Worm (Caenorhabditis elegans) whole organism, late embryonic: ENCODE measurements around the gene pitr-4.

Experiments
- elt-2 ChIP-seq: sonication (generic microtip); optimal IDR thresholded peaks from 2 replicates; lab custom pipeline; 2016; ENCODE audit warnings: missing genetic modification reagents, missing genetic modification characterization, missing compliant biosample characterization
- elt-4 ChIP-seq: sonication (generic microtip); optimal IDR thresholded peaks from 2 replicates; lab custom pipeline; 2016; ENCODE audit warnings: missing genetic modification characterization, missing compliant biosample characterization
- madf-2 ChIP-seq: sonication (generic microtip); optimal IDR thresholded peaks from 2 replicates; lab custom pipeline; 2017; ENCODE audit warnings: missing genetic modification characterization, missing compliant biosample characterization
- sox-4 ChIP-seq: sonication (generic microtip); optimal IDR thresholded peaks from 2 replicates; lab custom pipeline; 2017; ENCODE audit warnings: mild to moderate bottlenecking, missing genetic modification characterization, inconsistent platforms, missing compliant biosample characterization
- unc-42 ChIP-seq: sonication (generic microtip); optimal IDR thresholded peaks from 2 replicates; lab custom pipeline; 2016; ENCODE audit warnings: missing genotype, missing genetic modification characterization, missing compliant biosample characterization
- unc-55 ChIP-seq: sonication (generic microtip); optimal IDR thresholded peaks from 2 replicates; lab custom pipeline; 2017; ENCODE audit warnings: missing biosample characterization, missing genetic modification reagents, missing genetic modification characterization

ce11 chrV:9645507-9645906, 15.9 kb downstream of the pitr-4 start, which contains the start of the genes atl-1 and hcp-2:
- TF ChIP-seq elt-4 (tag; lab: Kevin White, UChicago) (no peak), sox-4 (tag; lab: Kevin White, UChicago) (no peak), unc-55 (GFP tag; lab: Kevin White, UChicago) (no peak), madf-2 (tag; lab: Kevin White, UChicago) (no peak), unc-42 (no peak), elt-2 (tag; lab: Kevin White, UChicago) (no peak)
